3 fruit fly cellular contexts compared by ENCODE assay signal in genomic region chr3R:18787237-18787636, dm6.
TF ChIP-seq lines count a peak whose summit lies in the region.

No protein-coding gene starts in this region.

TF ChIP-seq in whole organism, embryonic, 481 proteins besides CTCF, POLR2A, EP300 and RAD21 (continued from another document):
- TF ChIP-seq Deaf1 (tag; optimal IDR thresholded peaks at IDR 0.05; lab: Kevin White, UChicago) (no peak), CG2678 (tag; optimal IDR thresholded peaks at IDR 0.05; lab: Kevin White, UChicago) (peak; percentile 4), rib (GFP tag; IDR thresholded peaks at IDR 0.05; lab: Robert Waterston, UW) (no peak), ind (GFP tag; optimal IDR thresholded peaks at IDR 0.05; lab: Kevin White, UChicago) (peak; percentile 16), H15 (GFP tag; IDR thresholded peaks at IDR 0.05; lab: Robert Waterston, UW) (0 out of 3 replicates have a peak, but pooled peaks have one; percentile 6), dmrt99B (tag; optimal IDR thresholded peaks at IDR 0.05; lab: Kevin White, UChicago) (peak; percentile 13), CG32532 (GFP tag; IDR thresholded peaks at IDR 0.05; lab: Robert Waterston, UW) (peak; percentile 35; the same call in 1 of the 2 replicates), Gug (GFP tag; IDR thresholded peaks at IDR 0.05; lab: Robert Waterston, UW) (0 out of 4 replicates have a peak, but pooled peaks have one; percentile 8), CG11504 (tag; optimal IDR thresholded peaks at IDR 0.05; lab: Kevin White, UChicago) (peak; percentile 51), Med (GFP tag; lab: Kevin White, UChicago) (peak; percentile 34), danr (GFP tag; IDR thresholded peaks at IDR 0.05; lab: Robert Waterston, UW) (peak; percentile 30; the same call in 1 of the 2 replicates), CG9727 (GFP tag; optimal IDR thresholded peaks at IDR 0.05; lab: Kevin White, UChicago) (no peak)

TF ChIP-seq in whole organism, prepupa, 60 proteins besides CTCF, POLR2A, EP300 and RAD21 (continued from another document):
- TF ChIP-seq CG4318 (GFP tag; optimal IDR thresholded peaks at IDR 0.05; lab: Kevin White, UChicago): peak; percentile 10
- TF ChIP-seq CG8632 (GFP tag; optimal IDR thresholded peaks at IDR 0.05; lab: Kevin White, UChicago): no peak
- no peak for TF ChIP-seq Eip93F (GFP tag; optimal IDR thresholded peaks at IDR 0.05; lab: Kevin White, UChicago)
- peak; percentile 78 for TF ChIP-seq svp (GFP tag; lab: Kevin White, UChicago)
- peak; percentile 9 for TF ChIP-seq fd85E (GFP tag; optimal IDR thresholded peaks at IDR 0.05; lab: Kevin White, UChicago)
- TF ChIP-seq fd59A (GFP tag; optimal IDR thresholded peaks at IDR 0.05; lab: Kevin White, UChicago): no peak
- TF ChIP-seq CG11762 (GFP tag; optimal IDR thresholded peaks at IDR 0.05; lab: Kevin White, UChicago; ENCODE audit: insufficient read depth): peak; percentile 66
- peak; percentile 89 for TF ChIP-seq CG3919 (GFP tag; optimal IDR thresholded peaks at IDR 0.05; lab: Kevin White, UChicago)
- peak; percentile 36 for TF ChIP-seq pdm3 (GFP tag; optimal IDR thresholded peaks at IDR 0.05; lab: Kevin White, UChicago)
- peak; percentile 54 for TF ChIP-seq CG3032 (tag; optimal IDR thresholded peaks at IDR 0.05; lab: Kevin White, UChicago)
- peak; percentile 38 for TF ChIP-seq Eip75B (GFP tag; optimal IDR thresholded peaks at IDR 0.05; lab: Kevin White, UChicago)
- no peak for TF ChIP-seq net (GFP tag; optimal IDR thresholded peaks at IDR 0.05; lab: Kevin White, UChicago)
- peak in 1 of 2 experiments; percentile 30 for TF ChIP-seq salr (GFP tag; optimal IDR thresholded peaks at IDR 0.05; lab: Kevin White, UChicago)
- peak; percentile 39 for TF ChIP-seq Hr4 (GFP tag; optimal IDR thresholded peaks at IDR 0.05; lab: Kevin White, UChicago)
- peak; percentile 63 for TF ChIP-seq eg (GFP tag; IDR thresholded peaks at IDR 0.05; lab: Robert Waterston, UW)
- TF ChIP-seq CG1621 (tag; optimal IDR thresholded peaks at IDR 0.05; lab: Kevin White, UChicago): no peak
- peak; percentile 72 for TF ChIP-seq CG8119 (GFP tag; IDR thresholded peaks at IDR 0.05; lab: Robert Waterston, UW)
- no peak for TF ChIP-seq CG9139 (GFP tag; optimal IDR thresholded peaks at IDR 0.05; lab: Kevin White, UChicago)
- TF ChIP-seq Sox15 (GFP tag; optimal IDR thresholded peaks at IDR 0.05; lab: Kevin White, UChicago): no peak
- TF ChIP-seq CG11294 (GFP tag; IDR thresholded peaks at IDR 0.05; lab: Robert Waterston, UW): no peak; the same call in 1 of the 2 replicates
- no peak for TF ChIP-seq ss (GFP tag; optimal IDR thresholded peaks at IDR 0.05; lab: Kevin White, UChicago)
- no peak for TF ChIP-seq Hr38 (GFP tag; optimal IDR thresholded peaks at IDR 0.05; lab: Kevin White, UChicago)
- TF ChIP-seq dsx (GFP tag; optimal IDR thresholded peaks at IDR 0.05; lab: Kevin White, UChicago; ENCODE audit: poor library complexity, severe bottlenecking): peak; percentile 51
- TF ChIP-seq CG34406 (GFP tag; optimal IDR thresholded peaks at IDR 0.05; lab: Kevin White, UChicago): no peak
- peak; percentile 74 for TF ChIP-seq topi (GFP tag; optimal IDR thresholded peaks at IDR 0.05; lab: Kevin White, UChicago)
- TF ChIP-seq Eip78C (GFP tag; lab: Kevin White, UChicago): peak; percentile 88
- peak; percentile 79 for TF ChIP-seq CG6808 (GFP tag; optimal IDR thresholded peaks at IDR 0.05; lab: Kevin White, UChicago)
- TF ChIP-seq CG6792 (GFP tag; optimal IDR thresholded peaks at IDR 0.05; lab: Kevin White, UChicago): peak; percentile 26
- peak; percentile 63 for TF ChIP-seq spab (GFP tag; optimal IDR thresholded peaks at IDR 0.05; lab: Kevin White, UChicago)
- peak; percentile 19 for TF ChIP-seq Sox14 (GFP tag; optimal IDR thresholded peaks at IDR 0.05; lab: Kevin White, UChicago)
- TF ChIP-seq Gug (GFP tag; IDR thresholded peaks at IDR 0.05; lab: Robert Waterston, UW): peak; percentile 34; the same call in 1 of the 2 replicates
- peak; percentile 45 for TF ChIP-seq acj6 (GFP tag; optimal IDR thresholded peaks at IDR 0.05; lab: Kevin White, UChicago)
- peak; percentile 46 for TF ChIP-seq CG32006 (GFP tag; optimal IDR thresholded peaks at IDR 0.05; lab: Kevin White, UChicago)
- TF ChIP-seq CG31627 (GFP tag; optimal IDR thresholded peaks at IDR 0.05; lab: Kevin White, UChicago): peak; percentile 38
- TF ChIP-seq CG6163 (GFP tag; IDR thresholded peaks at IDR 0.05; lab: Robert Waterston, UW): peak; percentile 83

TF ChIP-seq in whole organism, wandering third instar larva, 38 proteins besides CTCF, POLR2A, EP300 and RAD21 (continued from another document):
- TF ChIP-seq N (GFP tag; optimal IDR thresholded peaks at IDR 0.05; lab: Kevin White, UChicago): no peak
- TF ChIP-seq CrebA (GFP tag; optimal IDR thresholded peaks at IDR 0.05; lab: Kevin White, UChicago; ENCODE audit: borderline replicate concordance): no peak
- TF ChIP-seq Abd-B (GFP tag; optimal IDR thresholded peaks at IDR 0.05; lab: Kevin White, UChicago): no peak
- no peak for TF ChIP-seq rgr (GFP tag; optimal IDR thresholded peaks at IDR 0.05; lab: Kevin White, UChicago)
- no peak for TF ChIP-seq GATAd (GFP tag; optimal IDR thresholded peaks at IDR 0.05; lab: Kevin White, UChicago)
- no peak for TF ChIP-seq Dfd (GFP tag; optimal IDR thresholded peaks at IDR 0.05; lab: Kevin White, UChicago)
